Worm (Caenorhabditis elegans) whole organism, L1 larva: ENCODE measurements around the gene prmt-5.

Source experiments
- C16A3.4 ChIP-seq: fragments of 150-350 bp; optimal IDR thresholded peaks from 2 replicates; lab custom pipeline; 2014; ENCODE audit warnings: missing biosample characterization, missing genetic modification characterization
- blmp-1 ChIP-seq: fragments of 150-350 bp; optimal IDR thresholded peaks from 2 replicates; lab custom pipeline; 2014; ENCODE audit warnings: missing biosample characterization, missing genetic modification characterization
- dpl-1 ChIP-seq, 3 experiments: fragments of 150-350 bp in 2 of 3; sonication (generic microtip) in 1 of 3; optimal IDR thresholded peaks; 2 replicates each; lab custom pipeline; 2014 to 2017; ENCODE audit warnings: missing biosample characterization in 3 of 3, missing genetic modification characterization in 3 of 3, missing genetic modification reagents in 3 of 3
- fkh-10 ChIP-seq: sonication (generic microtip); optimal IDR thresholded peaks from 2 replicates; lab custom pipeline; 2017; ENCODE audit warnings: missing biosample characterization, missing genetic modification reagents, missing genetic modification characterization
- lin-13 ChIP-seq: fragments of 150-350 bp; optimal IDR thresholded peaks from 2 replicates; lab custom pipeline; 2014; ENCODE audit warnings: missing biosample characterization, missing genetic modification reagents, missing genetic modification characterization
- lin-15B ChIP-seq: fragments of 150-350 bp; sonication (generic microtip); optimal IDR thresholded peaks from 3 replicates; lab custom pipeline; 2014; ENCODE audit warnings: missing biosample characterization, missing genetic modification characterization
- lin-39 ChIP-seq: fragments of 150-350 bp; optimal IDR thresholded peaks from 2 replicates; lab custom pipeline; 2014; ENCODE audit warnings: missing biosample characterization, missing genetic modification reagents, missing genetic modification characterization
- lsy-2 ChIP-seq, 2 experiments: fragments of 150-350 bp; optimal IDR thresholded peaks; 2 replicates each; lab custom pipeline; 2014; ENCODE audit warnings: missing biosample characterization in 2 of 2, missing genetic modification characterization in 2 of 2
- mdl-1 ChIP-seq, 2 experiments: fragments of 150-350 bp; optimal IDR thresholded peaks; 2 replicates each; lab custom pipeline; 2014 to 2017; ENCODE audit warnings: missing biosample characterization in 2 of 2, missing genetic modification characterization in 2 of 2, inconsistent platforms in 1 of 2
- nhr-11 ChIP-seq: fragments of 150-350 bp; optimal IDR thresholded peaks from 2 replicates; lab custom pipeline; 2014; ENCODE audit warnings: missing biosample characterization, missing genetic modification characterization
- nhr-237 ChIP-seq: fragments of 150-350 bp; optimal IDR thresholded peaks from 2 replicates; lab custom pipeline; 2014; ENCODE audit warnings: missing biosample characterization, missing genetic modification characterization
- nhr-28 ChIP-seq: fragments of 150-350 bp; optimal IDR thresholded peaks from 2 replicates; lab custom pipeline; 2014; ENCODE audit warnings: missing biosample characterization, missing genetic modification characterization
- unc-62 ChIP-seq: fragments of 150-350 bp; optimal IDR thresholded peaks from 2 replicates; lab custom pipeline; 2014; ENCODE audit warnings: missing biosample characterization, missing genetic modification reagents, missing genetic modification characterization

ce11 chrIII:5245067-5245466 is 14.7 kb downstream of the prmt-5 start:
- TF ChIP-seq lin-13 (GFP tag; lab: Kevin White, UChicago) (no peak), unc-62 (no peak), lin-15B (no peak), nhr-237 (tag; lab: Kevin White, UChicago) (no peak), lsy-2 (tag; optimal IDR thresholded peaks at IDR 0.05; lab: Kevin White, UChicago) (no peak), C16A3.4 (tag; lab: Kevin White, UChicago) (no peak), mdl-1 (tag; optimal IDR thresholded peaks at IDR 0.05; lab: Kevin White, UChicago) (no peak), nhr-28 (tag; lab: Kevin White, UChicago) (no peak), lin-39 (tag; lab: Kevin White, UChicago) (no peak), nhr-11 (tag; lab: Kevin White, UChicago) (no peak), fkh-10 (GFP tag; lab: Kevin White, UChicago) (no peak), dpl-1 (GFP tag; optimal IDR thresholded peaks at IDR 0.05; lab: Kevin White, UChicago) (no peak), blmp-1 (no peak)
